Fruit fly (Drosophila melanogaster) whole organism, prepupa: Measurements from ENCODE around the gene Srrm1.

ENCODE experiments used
- Blimp-1 ChIP-seq: fragments of 200-800 bp; sonication (Bioruptor generic); optimal IDR thresholded peaks from 3 replicates; lab custom pipeline; 2017; ENCODE audit warnings: missing biosample characterization, missing genetic modification characterization, mild to moderate bottlenecking, moderate library complexity, missing genetic modification reagents
- CG10669 ChIP-seq: fragments of 200-800 bp; sonication (Bioruptor generic); optimal IDR thresholded peaks from 3 replicates; lab custom pipeline; 2018; ENCODE audit warnings: missing biosample characterization, mild to moderate bottlenecking, missing genetic modification characterization, moderate library complexity
- CG11762 ChIP-seq: fragments of 200-800 bp; sonication (Bioruptor generic); optimal IDR thresholded peaks from 3 replicates; lab custom pipeline; 2016; ENCODE audit warnings: missing biosample characterization, missing genetic modification characterization; ENCODE audit not compliant: insufficient read depth
- CG11902 ChIP-seq: fragments of 200-800 bp; sonication (Bioruptor generic); optimal IDR thresholded peaks from 3 replicates; lab custom pipeline; 2016; ENCODE audit warnings: missing biosample characterization, missing genetic modification characterization
- CG1621 ChIP-seq: fragments of 200-800 bp; sonication (Bioruptor generic); optimal IDR thresholded peaks from 3 replicates; lab custom pipeline; 2018; ENCODE audit warnings: missing biosample characterization, mild to moderate bottlenecking, missing genetic modification characterization
- CG3032 ChIP-seq: fragments of 200-800 bp; optimal IDR thresholded peaks from 2 replicates; lab custom pipeline; 2019; ENCODE audit warnings: missing biosample characterization, mild to moderate bottlenecking, missing genetic modification characterization, moderate library complexity
- CG34406 ChIP-seq: fragments of 200-800 bp; sonication (Bioruptor generic); optimal IDR thresholded peaks from 3 replicates; lab custom pipeline; 2016; ENCODE audit warnings: missing biosample characterization, missing genetic modification characterization
- CG3919 ChIP-seq: fragments of 200-800 bp; sonication (Bioruptor generic); optimal IDR thresholded peaks from 3 replicates; lab custom pipeline; 2016; ENCODE audit warnings: missing biosample characterization, missing genetic modification characterization
- CG4318 ChIP-seq: fragments of 200-800 bp; sonication (Bioruptor generic); optimal IDR thresholded peaks from 3 replicates; lab custom pipeline; 2017; ENCODE audit warnings: missing biosample characterization, mild to moderate bottlenecking, missing genetic modification characterization
- CG6163 ChIP-seq: fragments of 200-800 bp; sonication (Bioruptor generic); IDR thresholded peaks from 3 replicates; pipeline ENCODE4 v1.3.6; 2022; ENCODE audit warnings: missing biosample characterization, missing genetic modification characterization
- CG6276 ChIP-seq: fragments of 200-800 bp; sonication (Bioruptor generic); optimal IDR thresholded peaks from 2 replicates; lab custom pipeline; 2017; ENCODE audit warnings: missing biosample characterization, mild to moderate bottlenecking, missing genetic modification characterization
- CG6792 ChIP-seq: fragments of 200-800 bp; sonication (Bioruptor generic); optimal IDR thresholded peaks from 3 replicates; lab custom pipeline; 2016; ENCODE audit warnings: missing biosample characterization, missing genetic modification characterization
- CG6854 ChIP-seq: fragments of 200-800 bp; sonication (Bioruptor generic); optimal IDR thresholded peaks from 2 replicates; lab custom pipeline; 2017; ENCODE audit warnings: missing biosample characterization, mild to moderate bottlenecking, missing genetic modification characterization
- CG7368 ChIP-seq: fragments of 200-800 bp; sonication (Bioruptor generic); optimal IDR thresholded peaks from 3 replicates; lab custom pipeline; 2016; ENCODE audit warnings: missing biosample characterization, missing genetic modification characterization
- CG8319 ChIP-seq: fragments of 200-800 bp; sonication (Bioruptor generic); optimal IDR thresholded peaks from 3 replicates; lab custom pipeline; 2016; ENCODE audit warnings: missing biosample characterization, missing genetic modification characterization
- CG8632 ChIP-seq: fragments of 200-800 bp; sonication (Bioruptor generic); optimal IDR thresholded peaks from 3 replicates; lab custom pipeline; 2016; ENCODE audit warnings: missing biosample characterization, missing genetic modification characterization
- CG9139 ChIP-seq: fragments of 200-800 bp; sonication (Bioruptor generic); optimal IDR thresholded peaks from 3 replicates; lab custom pipeline; 2017; ENCODE audit warnings: missing biosample characterization, mild to moderate bottlenecking, missing genetic modification characterization
- Eip75B ChIP-seq: fragments of 200-800 bp; sonication (Bioruptor generic); optimal IDR thresholded peaks from 3 replicates; lab custom pipeline; 2016; ENCODE audit warnings: missing biosample characterization, missing genetic modification characterization
- Eip78C ChIP-seq: fragments of 200-800 bp; sonication (Bioruptor generic); peaks from one replicate; lab custom pipeline; 2016; ENCODE audit warnings: missing biosample characterization, missing genetic modification characterization
- Ets96B ChIP-seq: fragments of 200-800 bp; optimal IDR thresholded peaks from 2 replicates; lab custom pipeline; 2019; ENCODE audit warnings: missing biosample characterization, mild to moderate bottlenecking, missing genetic modification characterization, moderate library complexity
- Gug ChIP-seq: fragments of 200-800 bp; sonication (Bioruptor generic); IDR thresholded peaks from 2 replicates; pipeline ENCODE4 v1.3.6; 2022; ENCODE audit warnings: missing biosample characterization, missing genetic modification characterization
- Hr38 ChIP-seq: sonication (Bioruptor generic); optimal IDR thresholded peaks from 2 replicates; lab custom pipeline; 2016; ENCODE audit warnings: missing biosample characterization, missing genetic modification characterization
- Hr39 ChIP-seq: fragments of 200-800 bp; sonication (Bioruptor generic); optimal IDR thresholded peaks from 2 replicates; lab custom pipeline; 2016; ENCODE audit warnings: missing biosample characterization, missing genetic modification characterization
- Hr4 ChIP-seq: fragments of 200-800 bp; sonication (Bioruptor generic); optimal IDR thresholded peaks from 3 replicates; lab custom pipeline; 2016; ENCODE audit warnings: missing biosample characterization, missing genetic modification characterization
- Lpt ChIP-seq: fragments of 200-800 bp; sonication (Bioruptor generic); optimal IDR thresholded peaks from 3 replicates; lab custom pipeline; 2016; ENCODE audit warnings: missing biosample characterization, missing genetic modification characterization
- Smox ChIP-seq: fragments of 200-800 bp; sonication (Bioruptor generic); optimal IDR thresholded peaks from 3 replicates; lab custom pipeline; 2016; ENCODE audit warnings: missing biosample characterization, missing genetic modification characterization
- Sox102F ChIP-seq: fragments of 200-800 bp; sonication (Bioruptor generic); optimal IDR thresholded peaks from 2 replicates; lab custom pipeline; 2016; ENCODE audit warnings: missing biosample characterization, mild to moderate bottlenecking, missing genetic modification characterization
- Sox14 ChIP-seq: fragments of 200-800 bp; sonication (Bioruptor generic); optimal IDR thresholded peaks from 3 replicates; lab custom pipeline; 2016; ENCODE audit warnings: missing biosample characterization, missing genetic modification characterization
- achi ChIP-seq: fragments of 200-800 bp; sonication (Bioruptor generic); optimal IDR thresholded peaks from 3 replicates; lab custom pipeline; 2016; ENCODE audit warnings: missing biosample characterization, missing genetic modification characterization
- acj6 ChIP-seq: fragments of 200-800 bp; sonication (Bioruptor generic); optimal IDR thresholded peaks from 3 replicates; lab custom pipeline; 2016; ENCODE audit warnings: missing biosample characterization, missing genetic modification characterization
- cyc ChIP-seq: fragments of 200-800 bp; sonication (Bioruptor generic); optimal IDR thresholded peaks from 3 replicates; lab custom pipeline; 2016; ENCODE audit warnings: missing biosample characterization, missing genetic modification characterization
- dac ChIP-seq: fragments of 200-800 bp; sonication (Bioruptor generic); optimal IDR thresholded peaks from 2 replicates; lab custom pipeline; 2017; ENCODE audit warnings: missing biosample characterization, mild to moderate bottlenecking, missing genetic modification characterization
- esn ChIP-seq: fragments of 200-800 bp; sonication (Bioruptor generic); optimal IDR thresholded peaks from 2 replicates; lab custom pipeline; 2016; ENCODE audit warnings: missing biosample characterization, mild to moderate bottlenecking, missing genetic modification characterization, moderate library complexity
- fd59A ChIP-seq: fragments of 200-800 bp; sonication (Bioruptor generic); optimal IDR thresholded peaks from 2 replicates; lab custom pipeline; 2017; ENCODE audit warnings: missing biosample characterization, mild to moderate bottlenecking, missing genetic modification characterization, missing genetic modification reagents
- fd85E ChIP-seq: fragments of 200-800 bp; sonication (Bioruptor generic); optimal IDR thresholded peaks from 3 replicates; lab custom pipeline; 2016; ENCODE audit warnings: missing biosample characterization, missing genetic modification characterization
- fkh ChIP-seq: fragments of 200-800 bp; sonication (Bioruptor generic); optimal IDR thresholded peaks from 3 replicates; lab custom pipeline; 2017; ENCODE audit warnings: missing biosample characterization, mild to moderate bottlenecking, missing genetic modification characterization, moderate library complexity
- lz ChIP-seq: fragments of 200-800 bp; sonication (Bioruptor generic); optimal IDR thresholded peaks from 3 replicates; lab custom pipeline; 2016; ENCODE audit warnings: missing biosample characterization, missing genetic modification characterization
- net ChIP-seq: fragments of 200-800 bp; sonication (Bioruptor generic); optimal IDR thresholded peaks from 3 replicates; lab custom pipeline; 2016; ENCODE audit warnings: missing biosample characterization, missing genetic modification characterization
- salr ChIP-seq, 2 experiments: fragments of 200-800 bp; sonication (Bioruptor generic); optimal IDR thresholded peaks; 3 replicates each; lab custom pipeline; 2016 to 2018; ENCODE audit warnings: missing biosample characterization in 2 of 2, missing genetic modification characterization in 2 of 2, mild to moderate bottlenecking in 1 of 2
- spab ChIP-seq: fragments of 200-800 bp; sonication (Bioruptor generic); optimal IDR thresholded peaks from 2 replicates; lab custom pipeline; 2017; ENCODE audit warnings: missing biosample characterization, mild to moderate bottlenecking, missing genetic modification characterization, missing genetic modification reagents
- svp ChIP-seq: fragments of 200-800 bp; sonication (Bioruptor generic); peaks from one replicate; lab custom pipeline; 2016; ENCODE audit warnings: missing biosample characterization, missing genetic modification characterization
- topi ChIP-seq: fragments of 200-800 bp; sonication (Bioruptor generic); optimal IDR thresholded peaks from 3 replicates; lab custom pipeline; 2016; ENCODE audit warnings: missing biosample characterization, missing genetic modification characterization
- vri ChIP-seq: fragments of 200-800 bp; sonication (Bioruptor generic); optimal IDR thresholded peaks from 3 replicates; lab custom pipeline; 2016; ENCODE audit warnings: missing biosample characterization, mild to moderate bottlenecking, missing genetic modification characterization

The Srrm1 gene

dm6 chr3L:13049671-13050070 is 13.1 kb downstream of the Srrm1 start (continued):
- no peak for TF ChIP-seq CG7368 (GFP tag; lab: Kevin White, UChicago)
- peak; percentile 11 for TF ChIP-seq CG6792
- no peak for TF ChIP-seq fkh (GFP tag; lab: Kevin White, UChicago)
- no peak for TF ChIP-seq Sox14 (GFP tag; lab: Kevin White, UChicago)
- TF ChIP-seq dac (GFP tag; lab: Kevin White, UChicago), result no peak
- peak in 1 of 2 experiments; percentile 11 for TF ChIP-seq salr (GFP tag; optimal IDR thresholded peaks at IDR 0.05; lab: Kevin White, UChicago)
- TF ChIP-seq cyc (GFP tag; lab: Kevin White, UChicago), result no peak

dm6 chr3L:13050675-13051202 is 14.1 kb downstream of the Srrm1 start:
- TF ChIP-seq Eip78C (peak; percentile 31), esn (GFP tag; lab: Kevin White, UChicago) (no peak)

DNA sequence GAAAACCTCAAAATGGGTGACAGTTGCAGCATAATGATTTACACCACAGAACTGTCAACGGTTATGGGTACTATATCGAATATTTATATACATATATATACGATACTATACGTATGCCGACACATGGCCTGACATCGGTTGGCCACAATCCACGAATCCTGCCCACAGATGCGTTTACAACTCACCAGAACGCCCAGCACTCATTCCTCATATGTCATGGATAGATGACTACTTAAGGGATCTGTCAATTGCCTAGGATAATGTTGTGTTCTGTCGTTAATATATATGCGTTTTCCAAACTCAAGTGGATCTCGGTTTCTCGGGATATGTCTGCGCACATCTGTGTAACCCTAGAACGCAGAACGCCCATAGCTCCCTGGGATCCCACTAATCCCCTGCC is 21.8 kb downstream of the Srrm1 start:
- TF ChIP-seq CG6276 (GFP tag; lab: Kevin White, UChicago) (no peak), Hr4 (GFP tag; lab: Kevin White, UChicago) (no peak), fkh (GFP tag; lab: Kevin White, UChicago) (no peak), net (GFP tag; lab: Kevin White, UChicago) (no peak), CG6163 (no peak), CG3919 (no peak), acj6 (GFP tag; lab: Kevin White, UChicago) (no peak), CG11902 (GFP tag; lab: Kevin White, UChicago) (no peak), svp (GFP tag; lab: Kevin White, UChicago) (no peak), lz (GFP tag; lab: Kevin White, UChicago) (no peak), CG8632 (GFP tag; lab: Kevin White, UChicago) (no peak), cyc (GFP tag; lab: Kevin White, UChicago) (no peak), Hr39 (GFP tag; lab: Kevin White, UChicago) (no peak), CG34406 (GFP tag; lab: Kevin White, UChicago) (no peak), vri (GFP tag; lab: Kevin White, UChicago) (no peak), Smox (GFP tag; lab: Kevin White, UChicago) (no peak), Gug (GFP tag; lab: Robert Waterston, UW) (no peak), CG9139 (GFP tag; lab: Kevin White, UChicago) (no peak), CG4318 (GFP tag; lab: Kevin White, UChicago) (no peak)

DNA sequence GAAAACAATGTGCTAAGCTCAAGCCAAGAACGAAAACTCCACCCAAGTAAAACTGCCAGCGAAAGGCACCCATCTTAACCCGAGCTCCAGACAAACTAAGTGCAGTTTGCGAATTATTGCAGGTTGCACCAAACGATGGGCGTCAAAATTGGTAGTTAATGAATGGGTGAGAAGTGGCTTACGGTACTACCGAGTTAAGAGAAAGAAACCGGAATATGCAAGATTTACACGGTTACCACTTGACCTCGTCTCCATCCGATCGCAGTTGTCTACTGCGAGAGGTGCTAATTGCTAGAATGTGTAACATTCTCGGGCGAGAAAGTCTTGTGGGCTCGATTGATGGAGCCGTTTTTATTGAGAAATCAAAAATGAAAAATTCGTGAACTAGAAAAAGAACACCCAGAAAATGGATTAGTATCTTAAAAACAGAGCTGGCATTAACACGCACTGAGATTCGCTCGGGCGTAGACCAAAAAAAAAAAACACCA is 24.7 kb downstream of the Srrm1 start, which contains the start of the genes CG14115 and CG34428:
Gene CG14115 (minus strand): TSS at position 101 of the 488 bp plus-strand sequence.
Gene CG34428 (plus strand): TSS at position 438 of the 488 bp plus-strand sequence.
- TF ChIP-seq Ets96B (no peak), CG11762 (GFP tag; lab: Kevin White, UChicago) (no peak), CG3032 (tag; lab: Kevin White, UChicago) (no peak), fd59A (GFP tag; lab: Kevin White, UChicago) (no peak), lz (GFP tag; lab: Kevin White, UChicago) (no peak), Lpt (no peak), vri (GFP tag; lab: Kevin White, UChicago) (no peak), CG10669 (GFP tag; lab: Kevin White, UChicago) (no peak), Sox102F (GFP tag; lab: Kevin White, UChicago) (no peak), Smox (GFP tag; lab: Kevin White, UChicago) (no peak), fkh (GFP tag; lab: Kevin White, UChicago) (no peak)
- TF ChIP-seq, all 60 proteins: peak for 0

DNA sequence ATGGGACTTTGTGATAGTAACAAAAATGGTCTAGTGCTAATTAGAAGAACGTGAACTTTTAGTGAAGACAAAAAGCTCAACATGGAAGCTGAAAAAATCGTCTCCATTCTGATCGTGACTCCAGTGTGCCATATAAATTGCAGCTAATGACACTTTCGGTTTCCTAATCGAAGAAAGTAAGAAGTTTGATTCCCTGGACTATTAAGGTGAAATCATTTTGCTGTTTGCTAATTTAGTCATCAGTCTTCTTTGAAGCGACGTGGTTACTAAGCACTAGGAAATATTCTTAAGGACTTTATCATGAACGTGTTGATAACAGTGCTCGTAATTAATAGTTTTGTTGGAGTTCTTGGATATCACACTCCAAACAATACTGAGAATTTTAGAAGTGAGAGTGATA is 26.1 kb downstream of the Srrm1 start, which contains the start of gene CG34429:
Gene CG34429 (plus strand): TSS at position 301 of the 400 bp plus-strand sequence.
- no peak for TF ChIP-seq achi
- no peak for TF ChIP-seq CG6854
- no peak for TF ChIP-seq CG11762 (GFP tag; lab: Kevin White, UChicago)
- TF ChIP-seq Blimp-1 (GFP tag; lab: Kevin White, UChicago), result no peak
- TF ChIP-seq CG7368 (GFP tag; lab: Kevin White, UChicago), result no peak
- no peak for TF ChIP-seq CG6163
- TF ChIP-seq salr (GFP tag; optimal IDR thresholded peaks at IDR 0.05; lab: Kevin White, UChicago), result no peak
- TF ChIP-seq topi (GFP tag; lab: Kevin White, UChicago), result no peak
- TF ChIP-seq Lpt, result no peak
- TF ChIP-seq Hr38, result no peak
- no peak for TF ChIP-seq spab (GFP tag; lab: Kevin White, UChicago)
- TF ChIP-seq fd85E, result no peak
- no peak for TF ChIP-seq svp (GFP tag; lab: Kevin White, UChicago)
- no peak for TF ChIP-seq Eip75B
- TF ChIP-seq CG1621 (tag; lab: Kevin White, UChicago), result no peak
- no peak for TF ChIP-seq lz (GFP tag; lab: Kevin White, UChicago)
- TF ChIP-seq CG8319 (GFP tag; lab: Kevin White, UChicago), result no peak
